Fruit fly (Drosophila melanogaster): ENCODE measurements around the gene CG4572.

CG4572 gene

DNA sequence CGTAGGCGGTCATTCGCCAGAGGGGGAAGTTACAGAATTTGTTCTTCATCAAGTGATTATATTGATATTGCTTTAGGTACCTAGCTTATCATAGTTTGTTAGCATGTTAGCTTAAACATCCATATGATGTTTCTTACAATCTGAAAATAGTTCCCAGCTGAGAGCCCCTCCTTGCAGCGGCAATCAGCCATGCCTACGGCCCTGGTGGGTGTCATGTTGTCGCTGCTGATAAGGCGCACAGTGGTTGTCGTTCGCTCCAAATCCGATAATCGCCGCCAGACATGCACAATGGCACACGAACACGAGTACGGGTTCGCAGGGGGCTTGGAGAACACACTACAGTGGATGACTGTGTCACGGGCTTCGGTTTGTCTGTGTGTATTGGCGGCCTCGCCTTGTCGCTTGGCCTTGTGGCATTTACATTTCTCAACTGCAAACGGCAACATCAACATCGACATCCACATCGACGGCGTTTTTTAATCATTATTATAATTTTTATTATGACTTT is 41.8 kb upstream of the CG4572 start (continued):
- peak; percentile 87 for TF ChIP-seq Meics (GFP tag; optimal IDR thresholded peaks at IDR 0.05)
- TF ChIP-seq E2f2 (GFP tag; IDR thresholded peaks at IDR 0.05) = peak; percentile 58
- TF ChIP-seq CG15514 (GFP tag; optimal IDR thresholded peaks at IDR 0.05) = peak; percentile 74
- TF ChIP-seq Hmx (GFP tag; optimal IDR thresholded peaks at IDR 0.05) = no peak
- peak; percentile 65 to 74 for TF ChIP-seq Pdp1 (GFP tag; optimal IDR thresholded peaks at IDR 0.05)
- TF ChIP-seq lbe (GFP tag; optimal IDR thresholded peaks at IDR 0.05) = peak; percentile 76
- TF ChIP-seq CG10274 (GFP tag; optimal IDR thresholded peaks at IDR 0.05) = peak; percentile 65
- TF ChIP-seq Trl (optimal IDR thresholded peaks at IDR 0.05) = no peak
- TF ChIP-seq Trl (GFP tag; optimal IDR thresholded peaks at IDR 0.05) = peak; percentile 76
- TF ChIP-seq Tbp (GFP tag; optimal IDR thresholded peaks at IDR 0.05) = no peak
- no peak for TF ChIP-seq CG33557 (GFP tag; optimal IDR thresholded peaks at IDR 0.05)
- peak; percentile 76 for TF ChIP-seq HLH3B (GFP tag; IDR thresholded peaks at IDR 0.05)
- TF ChIP-seq Myb (GFP tag; optimal IDR thresholded peaks at IDR 0.05) = peak; percentile 71
- TF ChIP-seq E2f1 (GFP tag; IDR thresholded peaks at IDR 0.05) = peak; percentile 78
- TF ChIP-seq nerfin-2 (GFP tag; IDR thresholded peaks at IDR 0.05; ENCODE audit: partially characterized antibody) = no peak
- peak; percentile 53 for TF ChIP-seq CG12104 (GFP tag; optimal IDR thresholded peaks at IDR 0.05)
- TF ChIP-seq CG18619 (GFP tag; optimal IDR thresholded peaks at IDR 0.05) = peak; percentile 78
- peak; percentile 68 for TF ChIP-seq her (GFP tag; optimal IDR thresholded peaks at IDR 0.05)
- TF ChIP-seq CG18011 (GFP tag; optimal IDR thresholded peaks at IDR 0.05) = peak; percentile 67
- no peak for TF ChIP-seq bbx (GFP tag; IDR thresholded peaks at IDR 0.05; ENCODE audit: partially characterized antibody)
- TF ChIP-seq Sry-β (GFP tag; optimal IDR thresholded peaks at IDR 0.05) = no peak
- TF ChIP-seq CG10147 (GFP tag; optimal IDR thresholded peaks at IDR 0.05) = peak; percentile 41
- peak; percentile 33 for TF ChIP-seq CG15696 (tag; optimal IDR thresholded peaks at IDR 0.05)
- TF ChIP-seq CG34422 (GFP tag; IDR thresholded peaks at IDR 0.05) = peak; percentile 85
- TF ChIP-seq CG16815 (GFP tag; optimal IDR thresholded peaks at IDR 0.05) = peak; percentile 68
- TF ChIP-seq CG17186 (GFP tag; optimal IDR thresholded peaks at IDR 0.05) = peak; percentile 49
- TF ChIP-seq sisA (GFP tag; IDR thresholded peaks at IDR 0.05) = peak; percentile 73
- no peak for TF ChIP-seq amos (GFP tag; IDR thresholded peaks at IDR 0.05; ENCODE audit: partially characterized antibody)
- peak; percentile 79 for TF ChIP-seq caup (GFP tag; optimal IDR thresholded peaks at IDR 0.05; ENCODE audit: severe bottlenecking)
- TF ChIP-seq twi (tag; optimal IDR thresholded peaks at IDR 0.05) = peak; percentile 20
- TF ChIP-seq CG3847 (GFP tag; IDR thresholded peaks at IDR 0.05) = peak; percentile 73
- TF ChIP-seq CG4328 (GFP tag; optimal IDR thresholded peaks at IDR 0.05) = peak; percentile 12
- peak; percentile 82 for TF ChIP-seq GATAe (GFP tag; conservative IDR thresholded peaks at IDR 0.05)
- peak; percentile 59 for TF ChIP-seq Dek (tag; optimal IDR thresholded peaks at IDR 0.05)
- peak; percentile 84; the same call in 2 of the 4 replicates for TF ChIP-seq chinmo (GFP tag; IDR thresholded peaks at IDR 0.05; ENCODE audit: partially characterized antibody)
- TF ChIP-seq org-1 (GFP tag; optimal IDR thresholded peaks at IDR 0.05) = peak; percentile 77
- TF ChIP-seq CG6854 (GFP tag; optimal IDR thresholded peaks at IDR 0.05) = peak; percentile 51
- peak; percentile 86 for TF ChIP-seq Atf6 (GFP tag; IDR thresholded peaks at IDR 0.05)
- no peak for TF ChIP-seq CG10565 (GFP tag; optimal IDR thresholded peaks at IDR 0.05)
- TF ChIP-seq sc (optimal IDR thresholded peaks at IDR 0.05) = no peak
- TF ChIP-seq sc (GFP tag; optimal IDR thresholded peaks at IDR 0.05) = peak; percentile 48
- TF ChIP-seq eve (GFP tag; optimal IDR thresholded peaks at IDR 0.05) = no peak
- TF ChIP-seq CG7745 (tag; optimal IDR thresholded peaks at IDR 0.05) = no peak
- TF ChIP-seq pros (GFP tag; optimal IDR thresholded peaks at IDR 0.05) = no peak
- TF ChIP-seq stwl (tag; optimal IDR thresholded peaks at IDR 0.05) = no peak
- TF ChIP-seq hbn (GFP tag; IDR thresholded peaks at IDR 0.05; ENCODE audit: partially characterized antibody) = no peak
- TF ChIP-seq Fer3 (tag; optimal IDR thresholded peaks at IDR 0.05) = peak; percentile 84
- peak; percentile 47 for TF ChIP-seq tup (GFP tag; optimal IDR thresholded peaks at IDR 0.05)
- peak; percentile 76; the same call in 2 of the 3 replicates for TF ChIP-seq B-H1 (GFP tag; IDR thresholded peaks at IDR 0.05)
- TF ChIP-seq CG9876 (GFP tag; optimal IDR thresholded peaks at IDR 0.05) = peak; percentile 56
